Worm (Caenorhabditis elegans): ENCODE measurements around the gene bed-1.

The bed-1 gene

ce11 chrV:19124586-19124985, at the start of gene bed-1:
TSS of gene bed-1 (minus strand) at chrV:19124922.
- TF ChIP-seq F57A8.1 (GFP tag; optimal IDR thresholded peaks at IDR 0.05) (no peak), ceh-58 (GFP tag; IDR thresholded peaks at IDR 0.05) (no peak), Y67H2A.10 (GFP tag; conservative IDR thresholded peaks at IDR 0.05) (no peak), sea-2 (GFP tag; IDR thresholded peaks at IDR 0.05) (no peak), dpl-1 (GFP tag; optimal IDR thresholded peaks at IDR 0.05) (no peak), let-607 (tag; optimal IDR thresholded peaks at IDR 0.05) (no peak), F23B12.7 (tag; optimal IDR thresholded peaks at IDR 0.05; ENCODE audit: insufficient read depth) (no peak), lin-26 (GFP tag; IDR thresholded peaks at IDR 0.05) (no peak), K12H6.12 (tag; optimal IDR thresholded peaks at IDR 0.05) (no peak), somi-1 (GFP tag; optimal IDR thresholded peaks at IDR 0.05) (no peak)

- TF ChIP-seq T26A5.8 (tag; optimal IDR thresholded peaks at IDR 0.05) (no peak), attf-5 (GFP tag; optimal IDR thresholded peaks at IDR 0.05) (peak; percentile 87), somi-1 (GFP tag; optimal IDR thresholded peaks at IDR 0.05) (no peak), madf-6 (GFP tag; IDR thresholded peaks at IDR 0.05) (no peak), nhr-90 (tag; optimal IDR thresholded peaks at IDR 0.05) (peak; percentile 62), atf-7 (tag; optimal IDR thresholded peaks at IDR 0.05) (peak; percentile 74), lin-40 (tag; optimal IDR thresholded peaks at IDR 0.05) (peak; percentile 55), egl-44 (GFP tag; IDR thresholded peaks at IDR 0.05) (0 out of 2 replicates have a peak, but pooled peaks have one; percentile 29), lag-1 (GFP tag; IDR thresholded peaks at IDR 0.05) (no peak), ztf-3 (GFP tag; optimal IDR thresholded peaks at IDR 0.05) (no peak), ceh-100 (GFP tag; IDR thresholded peaks at IDR 0.05) (no peak), F23B12.7 (tag; optimal IDR thresholded peaks at IDR 0.05; ENCODE audit: insufficient read depth) (peak; percentile 16), F22D6.2 (tag; optimal IDR thresholded peaks at IDR 0.05) (peak; percentile 0), ceh-40 (GFP tag; IDR thresholded peaks at IDR 0.05) (no peak), nfyb-1 (GFP tag; IDR thresholded peaks at IDR 0.05) (peak; percentile 58; the same call in 1 of the 2 replicates), madf-10 (tag; optimal IDR thresholded peaks at IDR 0.05) (peak; percentile 34), tlf-1 (GFP tag; optimal IDR thresholded peaks at IDR 0.05) (peak; percentile 57), pha-4 (tag; optimal IDR thresholded peaks at IDR 0.05) (peak; percentile 84), snpc-1.1 (tag; optimal IDR thresholded peaks at IDR 0.05; ENCODE audit: insufficient read depth) (no peak), lin-54 (GFP tag; optimal IDR thresholded peaks at IDR 0.05) (peak; percentile 47), tbp1 (GFP tag; optimal IDR thresholded peaks at IDR 0.05) (peak; percentile 64), ets-4 (GFP tag; optimal IDR thresholded peaks at IDR 0.05) (peak; percentile 74), mcd-1 (GFP tag; IDR thresholded peaks at IDR 0.05) (peak; percentile 87), ztf-18 (tag; optimal IDR thresholded peaks at IDR 0.05) (peak; percentile 25), snpc-4 (GFP tag; optimal IDR thresholded peaks at IDR 0.05) (no peak), snpc-4 (tag; optimal IDR thresholded peaks at IDR 0.05) (peak; percentile 26 to 60 (median 49)), let-607 (tag; optimal IDR thresholded peaks at IDR 0.05) (peak; percentile 92 to 97), K12H6.12 (tag; optimal IDR thresholded peaks at IDR 0.05) (peak; percentile 6), cebp-1 (GFP tag; IDR thresholded peaks at IDR 0.05) (no peak; the same call in 1 of the 2 replicates), cebp-1 (tag; optimal IDR thresholded peaks at IDR 0.05) (peak; percentile 80), unc-62 (GFP tag; optimal IDR thresholded peaks at IDR 0.05) (peak; percentile 47), nhr-80 (tag; optimal IDR thresholded peaks at IDR 0.05) (peak; percentile 97), ztf-22 (GFP tag; optimal IDR thresholded peaks at IDR 0.05) (peak; percentile 91)
Measured at ce11 chrV:19158664-19159063, 33.9 kb upstream of the bed-1 start, which contains the start of gene Y39B6A.5. TSS of gene Y39B6A.5 (minus strand) at chrV:19158877.

Measured in whole organism, young adult.